Fruit fly (Drosophila melanogaster) whole organism, prepupa: ENCODE data around the gene CG15258.

Source experiments
- Blimp-1 ChIP-seq: fragments of 200-800 bp; sonication (Bioruptor generic); optimal IDR thresholded peaks from 3 replicates; lab custom pipeline; 2017; ENCODE audit warnings: missing biosample characterization, missing genetic modification characterization, mild to moderate bottlenecking, moderate library complexity, missing genetic modification reagents
- CG10631 ChIP-seq: fragments of 200-800 bp; sonication (Bioruptor generic); optimal IDR thresholded peaks from 2 replicates; lab custom pipeline; 2016; ENCODE audit warnings: missing biosample characterization, missing genetic modification characterization
- CG10669 ChIP-seq: fragments of 200-800 bp; sonication (Bioruptor generic); optimal IDR thresholded peaks from 3 replicates; lab custom pipeline; 2018; ENCODE audit warnings: missing biosample characterization, mild to moderate bottlenecking, missing genetic modification characterization, moderate library complexity
- CG11294 ChIP-seq: fragments of 200-800 bp; sonication (Bioruptor generic); IDR thresholded peaks from 2 replicates; pipeline ENCODE4 v1.3.6; 2022; ENCODE audit warnings: missing biosample characterization, missing genetic modification characterization
- CG11762 ChIP-seq: fragments of 200-800 bp; sonication (Bioruptor generic); optimal IDR thresholded peaks from 3 replicates; lab custom pipeline; 2016; ENCODE audit warnings: missing biosample characterization, missing genetic modification characterization; ENCODE audit not compliant: insufficient read depth
- CG11902 ChIP-seq: fragments of 200-800 bp; sonication (Bioruptor generic); optimal IDR thresholded peaks from 3 replicates; lab custom pipeline; 2016; ENCODE audit warnings: missing biosample characterization, missing genetic modification characterization
- CG15336 ChIP-seq: fragments of 200-800 bp; sonication (Bioruptor generic); IDR thresholded peaks from 2 replicates; pipeline ENCODE4 v1.3.6; 2022; ENCODE audit warnings: missing biosample characterization, missing genetic modification characterization
- CG1621 ChIP-seq: fragments of 200-800 bp; sonication (Bioruptor generic); optimal IDR thresholded peaks from 3 replicates; lab custom pipeline; 2018; ENCODE audit warnings: missing biosample characterization, mild to moderate bottlenecking, missing genetic modification characterization
- CG16779 ChIP-seq: fragments of 200-800 bp; sonication (Bioruptor generic); optimal IDR thresholded peaks from 3 replicates; lab custom pipeline; 2017; ENCODE audit warnings: missing biosample characterization, mild to moderate bottlenecking, missing genetic modification characterization
- CG3032 ChIP-seq: fragments of 200-800 bp; optimal IDR thresholded peaks from 2 replicates; lab custom pipeline; 2019; ENCODE audit warnings: missing biosample characterization, mild to moderate bottlenecking, missing genetic modification characterization, moderate library complexity
- CG31627 ChIP-seq: fragments of 200-800 bp; sonication (Bioruptor generic); optimal IDR thresholded peaks from 3 replicates; lab custom pipeline; 2016; ENCODE audit warnings: missing biosample characterization, missing genetic modification characterization
- CG32006 ChIP-seq: fragments of 200-800 bp; sonication (Bioruptor generic); optimal IDR thresholded peaks from 3 replicates; lab custom pipeline; 2017; ENCODE audit warnings: missing biosample characterization, mild to moderate bottlenecking, missing genetic modification characterization
- CG34406 ChIP-seq: fragments of 200-800 bp; sonication (Bioruptor generic); optimal IDR thresholded peaks from 3 replicates; lab custom pipeline; 2016; ENCODE audit warnings: missing biosample characterization, missing genetic modification characterization
- CG3919 ChIP-seq: fragments of 200-800 bp; sonication (Bioruptor generic); optimal IDR thresholded peaks from 3 replicates; lab custom pipeline; 2016; ENCODE audit warnings: missing biosample characterization, missing genetic modification characterization
- CG4318 ChIP-seq: fragments of 200-800 bp; sonication (Bioruptor generic); optimal IDR thresholded peaks from 3 replicates; lab custom pipeline; 2017; ENCODE audit warnings: missing biosample characterization, mild to moderate bottlenecking, missing genetic modification characterization
- CG6163 ChIP-seq: fragments of 200-800 bp; sonication (Bioruptor generic); IDR thresholded peaks from 3 replicates; pipeline ENCODE4 v1.3.6; 2022; ENCODE audit warnings: missing biosample characterization, missing genetic modification characterization
- CG6808 ChIP-seq: fragments of 200-800 bp; sonication (Bioruptor generic); optimal IDR thresholded peaks from 3 replicates; lab custom pipeline; 2017; ENCODE audit warnings: missing biosample characterization, missing genetic modification characterization, mild to moderate bottlenecking, moderate library complexity, missing genetic modification reagents
- CG6854 ChIP-seq: fragments of 200-800 bp; sonication (Bioruptor generic); optimal IDR thresholded peaks from 2 replicates; lab custom pipeline; 2017; ENCODE audit warnings: missing biosample characterization, mild to moderate bottlenecking, missing genetic modification characterization
- CG8119 ChIP-seq: fragments of 200-800 bp; sonication (Bioruptor generic); IDR thresholded peaks from 3 replicates; pipeline ENCODE4 v1.3.6; 2022; ENCODE audit warnings: missing biosample characterization, missing genetic modification characterization
- CG8319 ChIP-seq: fragments of 200-800 bp; sonication (Bioruptor generic); optimal IDR thresholded peaks from 3 replicates; lab custom pipeline; 2016; ENCODE audit warnings: missing biosample characterization, missing genetic modification characterization
- CG8632 ChIP-seq: fragments of 200-800 bp; sonication (Bioruptor generic); optimal IDR thresholded peaks from 3 replicates; lab custom pipeline; 2016; ENCODE audit warnings: missing biosample characterization, missing genetic modification characterization
- CG9139 ChIP-seq: fragments of 200-800 bp; sonication (Bioruptor generic); optimal IDR thresholded peaks from 3 replicates; lab custom pipeline; 2017; ENCODE audit warnings: missing biosample characterization, mild to moderate bottlenecking, missing genetic modification characterization
- Eip78C ChIP-seq: fragments of 200-800 bp; sonication (Bioruptor generic); peaks from one replicate; lab custom pipeline; 2016; ENCODE audit warnings: missing biosample characterization, missing genetic modification characterization
- Eip93F ChIP-seq: fragments of 200-800 bp; sonication (Bioruptor generic); optimal IDR thresholded peaks from 2 replicates; lab custom pipeline; 2016; ENCODE audit warnings: missing biosample characterization, mild to moderate bottlenecking, missing genetic modification characterization
- Ets21C ChIP-seq: fragments of 200-800 bp; sonication (Bioruptor generic); optimal IDR thresholded peaks from 3 replicates; lab custom pipeline; 2016; ENCODE audit warnings: missing biosample characterization, missing genetic modification characterization
- Ets96B ChIP-seq: fragments of 200-800 bp; optimal IDR thresholded peaks from 2 replicates; lab custom pipeline; 2019; ENCODE audit warnings: missing biosample characterization, mild to moderate bottlenecking, missing genetic modification characterization, moderate library complexity
- Gug ChIP-seq: fragments of 200-800 bp; sonication (Bioruptor generic); IDR thresholded peaks from 2 replicates; pipeline ENCODE4 v1.3.6; 2022; ENCODE audit warnings: missing biosample characterization, missing genetic modification characterization
- Hr38 ChIP-seq: sonication (Bioruptor generic); optimal IDR thresholded peaks from 2 replicates; lab custom pipeline; 2016; ENCODE audit warnings: missing biosample characterization, missing genetic modification characterization
- Hr39 ChIP-seq: fragments of 200-800 bp; sonication (Bioruptor generic); optimal IDR thresholded peaks from 2 replicates; lab custom pipeline; 2016; ENCODE audit warnings: missing biosample characterization, missing genetic modification characterization
- Hr4 ChIP-seq: fragments of 200-800 bp; sonication (Bioruptor generic); optimal IDR thresholded peaks from 3 replicates; lab custom pipeline; 2016; ENCODE audit warnings: missing biosample characterization, missing genetic modification characterization
- Lpt ChIP-seq: fragments of 200-800 bp; sonication (Bioruptor generic); optimal IDR thresholded peaks from 3 replicates; lab custom pipeline; 2016; ENCODE audit warnings: missing biosample characterization, missing genetic modification characterization
- OdsH ChIP-seq: fragments of 200-800 bp; sonication (Bioruptor generic); optimal IDR thresholded peaks from 3 replicates; lab custom pipeline; 2016; ENCODE audit warnings: missing biosample characterization, missing genetic modification characterization
- Smox ChIP-seq: fragments of 200-800 bp; sonication (Bioruptor generic); optimal IDR thresholded peaks from 3 replicates; lab custom pipeline; 2016; ENCODE audit warnings: missing biosample characterization, missing genetic modification characterization
- Sox14 ChIP-seq: fragments of 200-800 bp; sonication (Bioruptor generic); optimal IDR thresholded peaks from 3 replicates; lab custom pipeline; 2016; ENCODE audit warnings: missing biosample characterization, missing genetic modification characterization
- achi ChIP-seq: fragments of 200-800 bp; sonication (Bioruptor generic); optimal IDR thresholded peaks from 3 replicates; lab custom pipeline; 2016; ENCODE audit warnings: missing biosample characterization, missing genetic modification characterization
- acj6 ChIP-seq: fragments of 200-800 bp; sonication (Bioruptor generic); optimal IDR thresholded peaks from 3 replicates; lab custom pipeline; 2016; ENCODE audit warnings: missing biosample characterization, missing genetic modification characterization
- cyc ChIP-seq: fragments of 200-800 bp; sonication (Bioruptor generic); optimal IDR thresholded peaks from 3 replicates; lab custom pipeline; 2016; ENCODE audit warnings: missing biosample characterization, missing genetic modification characterization
- dac ChIP-seq: fragments of 200-800 bp; sonication (Bioruptor generic); optimal IDR thresholded peaks from 2 replicates; lab custom pipeline; 2017; ENCODE audit warnings: missing biosample characterization, mild to moderate bottlenecking, missing genetic modification characterization
- dsx ChIP-seq: fragments of 200-800 bp; optimal IDR thresholded peaks from 3 replicates; lab custom pipeline; 2019; ENCODE audit warnings: missing biosample characterization, mild to moderate bottlenecking, missing genetic modification characterization, moderate library complexity; ENCODE audit not compliant: poor library complexity, severe bottlenecking
- esn ChIP-seq: fragments of 200-800 bp; sonication (Bioruptor generic); optimal IDR thresholded peaks from 2 replicates; lab custom pipeline; 2016; ENCODE audit warnings: missing biosample characterization, mild to moderate bottlenecking, missing genetic modification characterization, moderate library complexity
- fd59A ChIP-seq: fragments of 200-800 bp; sonication (Bioruptor generic); optimal IDR thresholded peaks from 2 replicates; lab custom pipeline; 2017; ENCODE audit warnings: missing biosample characterization, mild to moderate bottlenecking, missing genetic modification characterization, missing genetic modification reagents
- fd85E ChIP-seq: fragments of 200-800 bp; sonication (Bioruptor generic); optimal IDR thresholded peaks from 3 replicates; lab custom pipeline; 2016; ENCODE audit warnings: missing biosample characterization, missing genetic modification characterization
- fkh ChIP-seq: fragments of 200-800 bp; sonication (Bioruptor generic); optimal IDR thresholded peaks from 3 replicates; lab custom pipeline; 2017; ENCODE audit warnings: missing biosample characterization, mild to moderate bottlenecking, missing genetic modification characterization, moderate library complexity
- lz ChIP-seq: fragments of 200-800 bp; sonication (Bioruptor generic); optimal IDR thresholded peaks from 3 replicates; lab custom pipeline; 2016; ENCODE audit warnings: missing biosample characterization, missing genetic modification characterization
- net ChIP-seq: fragments of 200-800 bp; sonication (Bioruptor generic); optimal IDR thresholded peaks from 3 replicates; lab custom pipeline; 2016; ENCODE audit warnings: missing biosample characterization, missing genetic modification characterization
- pdm3 ChIP-seq: fragments of 200-800 bp; sonication (Bioruptor generic); optimal IDR thresholded peaks from 3 replicates; lab custom pipeline; 2016; ENCODE audit warnings: missing biosample characterization, missing genetic modification characterization
- salr ChIP-seq, 2 experiments: fragments of 200-800 bp; sonication (Bioruptor generic); optimal IDR thresholded peaks; 3 replicates each; lab custom pipeline; 2016 to 2018; ENCODE audit warnings: missing biosample characterization in 2 of 2, missing genetic modification characterization in 2 of 2, mild to moderate bottlenecking in 1 of 2
- spab ChIP-seq: fragments of 200-800 bp; sonication (Bioruptor generic); optimal IDR thresholded peaks from 2 replicates; lab custom pipeline; 2017; ENCODE audit warnings: missing biosample characterization, mild to moderate bottlenecking, missing genetic modification characterization, missing genetic modification reagents
- topi ChIP-seq: fragments of 200-800 bp; sonication (Bioruptor generic); optimal IDR thresholded peaks from 3 replicates; lab custom pipeline; 2016; ENCODE audit warnings: missing biosample characterization, missing genetic modification characterization

Gene CG15258

DNA sequence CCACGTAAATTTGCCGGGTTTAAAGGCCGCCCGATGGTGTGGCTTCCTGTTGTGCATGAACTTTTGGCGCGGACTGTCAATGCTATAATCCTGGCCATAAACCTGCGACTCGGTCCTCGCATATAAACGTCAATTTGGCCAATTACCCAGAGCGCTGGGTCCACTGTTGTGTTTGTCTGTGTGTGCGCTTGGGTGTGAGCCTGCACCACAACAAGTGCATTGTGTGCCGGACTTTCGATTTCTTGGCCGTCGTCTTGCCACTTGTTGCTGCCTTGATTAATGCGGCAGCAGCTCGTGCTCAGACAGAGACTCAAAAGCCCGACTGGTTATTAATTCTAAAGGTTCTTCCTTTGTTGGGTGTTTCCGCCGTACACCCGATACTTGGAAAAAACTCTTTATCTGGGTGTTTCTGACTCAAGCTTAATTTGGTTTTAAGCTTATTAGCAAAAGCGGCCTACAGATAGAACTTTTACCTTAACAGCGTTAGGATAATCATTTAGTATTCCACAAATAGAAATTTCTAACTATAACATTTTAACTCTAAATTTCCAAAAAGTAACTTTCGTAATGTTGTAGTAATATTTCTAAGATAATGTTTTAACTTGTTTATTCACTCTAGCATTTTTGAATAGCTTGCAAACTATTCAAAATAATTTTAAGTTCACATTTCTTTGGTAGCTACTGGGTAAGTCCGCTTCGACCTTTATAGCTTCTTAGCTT lies 26.6 kb upstream of the CG15258 start (continued):
- TF ChIP-seq Ets21C (GFP tag; lab: Kevin White, UChicago) (peak; percentile 20), CG34406 (no peak), Lpt (no peak), CG3919 (GFP tag; lab: Kevin White, UChicago) (peak; percentile 25), CG31627 (peak; percentile 50)

DNA sequence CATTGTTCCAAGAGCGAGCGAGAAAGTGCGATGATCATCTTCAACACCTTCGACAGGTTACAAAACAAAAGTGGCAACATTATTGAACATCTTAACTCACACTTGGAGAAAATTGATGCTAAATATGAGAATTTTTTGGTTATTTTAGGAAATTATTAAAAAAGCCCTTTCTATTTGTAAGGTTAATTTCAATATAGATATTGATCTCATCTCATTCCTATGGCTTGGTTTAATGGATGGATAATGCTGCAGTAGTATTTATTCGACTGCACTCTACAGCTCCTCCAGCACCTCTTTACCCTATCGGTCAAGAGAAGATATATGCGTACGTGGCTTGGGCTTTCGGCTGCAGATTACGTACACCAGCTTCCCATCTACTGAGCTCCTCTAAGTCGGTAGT lies 25.3 kb upstream of the CG15258 start:
- TF ChIP-seq pdm3 (GFP tag; lab: Kevin White, UChicago) (peak; percentile 3), CG4318 (GFP tag; lab: Kevin White, UChicago) (no peak), Smox (GFP tag; lab: Kevin White, UChicago) (peak; percentile 31), CG34406 (peak; percentile 17), CG11762 (GFP tag; lab: Kevin White, UChicago) (peak; percentile 19), fkh (no peak), spab (GFP tag; lab: Kevin White, UChicago) (peak; percentile 49), Eip78C (GFP tag; lab: Kevin White, UChicago) (peak; percentile 87), fd59A (GFP tag; lab: Kevin White, UChicago) (peak; percentile 42), acj6 (GFP tag; lab: Kevin White, UChicago) (peak; percentile 42), CG10669 (GFP tag; lab: Kevin White, UChicago) (peak; percentile 65), CG6808 (GFP tag; lab: Kevin White, UChicago) (peak; percentile 23), Ets96B (tag; lab: Kevin White, UChicago) (peak; percentile 76), esn (GFP tag; lab: Kevin White, UChicago) (peak; percentile 48), dsx (GFP tag; lab: Kevin White, UChicago) (peak; percentile 67), Gug (GFP tag; lab: Robert Waterston, UW) (no peak), dac (GFP tag; lab: Kevin White, UChicago) (no peak), salr (GFP tag; optimal IDR thresholded peaks at IDR 0.05; lab: Kevin White, UChicago) (no peak), CG8119 (GFP tag; lab: Robert Waterston, UW) (no peak), CG3032 (tag; lab: Kevin White, UChicago) (peak; percentile 69), CG3919 (GFP tag; lab: Kevin White, UChicago) (peak; percentile 29), CG1621 (tag; lab: Kevin White, UChicago) (no peak), net (GFP tag; lab: Kevin White, UChicago) (no peak), CG8632 (peak; percentile 15), CG16779 (tag; lab: Kevin White, UChicago) (no peak), CG11902 (no peak), OdsH (GFP tag; lab: Kevin White, UChicago) (peak; percentile 33), CG6854 (GFP tag; lab: Kevin White, UChicago) (no peak), achi (GFP tag; lab: Kevin White, UChicago) (peak; percentile 29), fd85E (GFP tag; lab: Kevin White, UChicago) (no peak), Ets21C (GFP tag; lab: Kevin White, UChicago) (no peak), CG9139 (GFP tag; lab: Kevin White, UChicago) (peak; percentile 5), Sox14 (GFP tag; lab: Kevin White, UChicago) (peak; percentile 57), CG15336 (no peak), CG11294 (GFP tag; lab: Robert Waterston, UW) (no peak), cyc (GFP tag; lab: Kevin White, UChicago) (peak; percentile 54), CG32006 (GFP tag; lab: Kevin White, UChicago) (no peak), CG10631 (GFP tag; lab: Kevin White, UChicago) (peak; percentile 62), topi (peak; percentile 66), lz (GFP tag; lab: Kevin White, UChicago) (peak; percentile 44), CG8319 (GFP tag; lab: Kevin White, UChicago) (peak; percentile 11), Hr38 (no peak), Hr4 (GFP tag; lab: Kevin White, UChicago) (no peak), CG6163 (GFP tag; lab: Robert Waterston, UW) (0 out of 3 replicates have a peak, but pooled peaks have one; percentile 36), Eip93F (GFP tag; lab: Kevin White, UChicago) (no peak), Blimp-1 (GFP tag; lab: Kevin White, UChicago) (no peak), Hr39 (GFP tag; lab: Kevin White, UChicago) (peak; percentile 57)
